Fruit fly (Drosophila melanogaster): Measurements from ENCODE around the gene Inx2.
A peak's percentile ranks its signal among the peaks of the same experiment; 100 is the strongest.

Inx2 gene

DNA sequence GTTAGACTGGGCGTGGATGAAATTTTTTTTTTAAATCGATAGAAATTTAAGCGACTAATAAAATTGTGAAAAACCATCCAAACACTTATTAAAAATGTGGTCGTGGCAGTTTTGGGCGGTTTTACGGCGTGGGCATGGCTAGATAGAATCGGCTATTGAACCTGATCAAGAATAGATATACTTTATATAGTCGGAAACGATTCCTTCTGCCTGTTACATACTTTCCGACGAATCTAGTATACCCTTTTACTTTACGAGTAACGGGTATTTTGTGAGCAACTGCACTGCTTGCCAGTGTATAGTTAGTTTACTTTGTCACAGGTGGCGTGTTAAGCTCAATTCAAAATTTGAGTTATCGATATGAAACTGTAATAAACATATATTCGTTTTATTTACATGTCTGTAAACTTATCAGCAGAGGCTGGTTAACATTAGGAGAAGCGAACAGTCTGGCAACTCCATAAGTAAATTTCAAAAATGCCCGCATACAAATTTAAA is 16.5 kb downstream of the Inx2 start (continued):
- TF ChIP-seq MBD-R2 (GFP tag; IDR thresholded peaks at IDR 0.05) (peak; percentile 46; the same call in 1 of the 2 replicates), CG17568 (GFP tag; optimal IDR thresholded peaks at IDR 0.05) (no peak), CG4820 (GFP tag; optimal IDR thresholded peaks at IDR 0.05) (no peak), Vsx1 (GFP tag; optimal IDR thresholded peaks at IDR 0.05) (no peak), CG13624 (GFP tag; optimal IDR thresholded peaks at IDR 0.05) (peak; percentile 56), her (GFP tag; optimal IDR thresholded peaks at IDR 0.05) (peak; percentile 21), NC2β (GFP tag; optimal IDR thresholded peaks at IDR 0.05) (peak; percentile 10), Bteb2 (GFP tag; optimal IDR thresholded peaks at IDR 0.05) (no peak), CG9727 (GFP tag; optimal IDR thresholded peaks at IDR 0.05) (peak; percentile 25), Ptx1 (GFP tag; IDR thresholded peaks at IDR 0.05) (peak; percentile 57), CG34224 (GFP tag; IDR thresholded peaks at IDR 0.05; ENCODE audit: partially characterized antibody) (peak; percentile 69), hb (GFP tag; IDR thresholded peaks at IDR 0.05; ENCODE audit: partially characterized antibody) (no peak), CG2116 (GFP tag; optimal IDR thresholded peaks at IDR 0.05) (peak; percentile 36), rib (GFP tag; IDR thresholded peaks at IDR 0.05) (peak; percentile 52; the same call in 1 of the 2 replicates), sima (GFP tag; optimal IDR thresholded peaks at IDR 0.05) (peak; percentile 43), CG11504 (tag; optimal IDR thresholded peaks at IDR 0.05) (peak; percentile 61), CG13775 (GFP tag; optimal IDR thresholded peaks at IDR 0.05) (peak; percentile 11), CG13296 (GFP tag; optimal IDR thresholded peaks at IDR 0.05) (no peak), CG15073 (GFP tag; optimal IDR thresholded peaks at IDR 0.05) (no peak), H2.0 (GFP tag; IDR thresholded peaks at IDR 0.05) (peak; percentile 25; the same call in 1 of the 2 replicates), gcm2 (GFP tag; optimal IDR thresholded peaks at IDR 0.05) (no peak), ap (GFP tag; IDR thresholded peaks at IDR 0.05) (no peak), CG9876 (GFP tag; optimal IDR thresholded peaks at IDR 0.05) (no peak), CG3065 (GFP tag; optimal IDR thresholded peaks at IDR 0.05) (no peak), sd (tag; optimal IDR thresholded peaks at IDR 0.05) (no peak), CG2875 (GFP tag; optimal IDR thresholded peaks at IDR 0.05) (peak; percentile 28), gfzf (GFP tag; optimal IDR thresholded peaks at IDR 0.05) (peak; percentile 27), GATAe (GFP tag; conservative IDR thresholded peaks at IDR 0.05) (no peak), lilli (GFP tag; optimal IDR thresholded peaks at IDR 0.05) (peak; percentile 84), ato (GFP tag; IDR thresholded peaks at IDR 0.05; ENCODE audit: partially characterized antibody) (0 out of 2 replicates have a peak, but pooled peaks have one; percentile 42), Hmx (GFP tag; optimal IDR thresholded peaks at IDR 0.05) (no peak), mirr (GFP tag; optimal IDR thresholded peaks at IDR 0.05) (no peak), CG3281 (GFP tag; optimal IDR thresholded peaks at IDR 0.05) (peak; percentile 25), dati (GFP tag; IDR thresholded peaks at IDR 0.05) (no peak), BEAF-32 (GFP tag; optimal IDR thresholded peaks at IDR 0.05) (peak; percentile 73), gem (tag; optimal IDR thresholded peaks at IDR 0.05) (peak; percentile 55), az2 (GFP tag; optimal IDR thresholded peaks at IDR 0.05) (peak; percentile 46), ind (GFP tag; optimal IDR thresholded peaks at IDR 0.05) (no peak), ftz-f1 (GFP tag; optimal IDR thresholded peaks at IDR 0.05) (no peak), Dad (GFP tag; optimal IDR thresholded peaks at IDR 0.05) (peak; percentile 54), CG11695 (GFP tag; IDR thresholded peaks at IDR 0.05) (peak; percentile 61; the same call in 2 of the 3 replicates), abd-A (tag; optimal IDR thresholded peaks at IDR 0.05) (no peak), en (GFP tag; optimal IDR thresholded peaks at IDR 0.05) (peak; percentile 44), sisA (GFP tag; IDR thresholded peaks at IDR 0.05) (peak; percentile 32; the same call in 1 of the 2 replicates), Hr51 (GFP tag; optimal IDR thresholded peaks at IDR 0.05) (peak in 1 of 2 experiments; percentile 34), CG15269 (tag; optimal IDR thresholded peaks at IDR 0.05) (peak; percentile 47), Lim3 (GFP tag; IDR thresholded peaks at IDR 0.05) (no peak), dimm (GFP tag; IDR thresholded peaks at IDR 0.05) (no peak), shn (GFP tag; optimal IDR thresholded peaks at IDR 0.05) (peak; percentile 23), Dip3 (GFP tag; optimal IDR thresholded peaks at IDR 0.05) (peak; percentile 20)
